Fruit fly (Drosophila melanogaster) whole organism, embryonic: ENCODE measurements around the gene drpr.

Experiments
- Ada2b ChIP-seq: fragments of 200-800 bp; sonication (Bioruptor generic); IDR thresholded peaks from 2 replicates; pipeline ENCODE4 v1.3.6; 2022; ENCODE audit warnings: missing biosample characterization, missing genetic modification characterization
- CG10366 ChIP-seq: fragments of 200-800 bp; sonication (Bioruptor generic); IDR thresholded peaks from 2 replicates; pipeline ENCODE4 v1.3.6; 2022; ENCODE audit warnings: missing biosample characterization, missing genetic modification characterization
- CG11695 ChIP-seq: fragments of 200-800 bp; sonication (Bioruptor generic); IDR thresholded peaks from 3 replicates; pipeline ENCODE4 v1.3.6; 2022; ENCODE audit warnings: missing biosample characterization, missing genetic modification characterization
- CG12942 ChIP-seq: fragments of 200-800 bp; sonication (Bioruptor generic); optimal IDR thresholded peaks from 3 replicates; lab custom pipeline; 2016; ENCODE audit warnings: missing biosample characterization, missing genetic modification characterization
- CG13424 ChIP-seq: fragments of 200-800 bp; sonication (Bioruptor generic); optimal IDR thresholded peaks from 2 replicates; lab custom pipeline; 2019; ENCODE audit warnings: missing biosample characterization, mild to moderate bottlenecking, missing genetic modification characterization, moderate library complexity
- CG13894 ChIP-seq: fragments of 200-800 bp; sonication (Bioruptor generic); optimal IDR thresholded peaks from 3 replicates; lab custom pipeline; 2018; ENCODE audit warnings: missing biosample characterization, mild to moderate bottlenecking, missing genetic modification characterization, moderate library complexity
- CG14965 ChIP-seq: fragments of 200-800 bp; sonication (Bioruptor generic); optimal IDR thresholded peaks from 2 replicates; lab custom pipeline; 2016; ENCODE audit warnings: missing biosample characterization, missing genetic modification characterization, borderline replicate concordance
- CG15601 ChIP-seq: fragments of 200-800 bp; sonication (Bioruptor generic); optimal IDR thresholded peaks from 3 replicates; lab custom pipeline; 2019; ENCODE audit warnings: missing biosample characterization, mild to moderate bottlenecking, missing genetic modification characterization, moderate library complexity
- CG17328 ChIP-seq: fragments of 200-800 bp; sonication (Bioruptor generic); IDR thresholded peaks from 2 replicates; pipeline ENCODE4 v1.3.6; 2022; ENCODE audit warnings: missing biosample characterization, missing genetic modification characterization
- CG17385 ChIP-seq: fragments of 200-800 bp; sonication (Bioruptor generic); optimal IDR thresholded peaks from 3 replicates; lab custom pipeline; 2018; ENCODE audit warnings: missing biosample characterization, mild to moderate bottlenecking, missing genetic modification characterization
- CG2120 ChIP-seq: fragments of 200-800 bp; sonication (Bioruptor generic); optimal IDR thresholded peaks from 3 replicates; lab custom pipeline; 2016; ENCODE audit warnings: missing biosample characterization, missing genetic modification characterization
- CG32532 ChIP-seq: fragments of 200-800 bp; sonication (Bioruptor generic); IDR thresholded peaks from 2 replicates; pipeline ENCODE4 v1.3.6; 2022; ENCODE audit warnings: missing biosample characterization, missing genetic modification characterization
- CG33557 ChIP-seq: fragments of 200-800 bp; sonication (Bioruptor generic); optimal IDR thresholded peaks from 2 replicates; lab custom pipeline; 2019; ENCODE audit warnings: missing biosample characterization, mild to moderate bottlenecking, missing genetic modification characterization, moderate library complexity
- CG3407 ChIP-seq: fragments of 200-800 bp; sonication (Bioruptor generic); optimal IDR thresholded peaks from 2 replicates; lab custom pipeline; 2018; ENCODE audit warnings: missing biosample characterization, mild to moderate bottlenecking, missing genetic modification characterization
- CG34224 ChIP-seq: fragments of 200-800 bp; sonication (Bioruptor generic); IDR thresholded peaks from 3 replicates; pipeline ENCODE4 v1.3.6; 2022; ENCODE audit warnings: missing biosample characterization, missing genetic modification characterization; ENCODE audit not compliant: partially characterized antibody
- CG4404 ChIP-seq: fragments of 200-800 bp; sonication (Bioruptor generic); IDR thresholded peaks from 2 replicates; pipeline ENCODE4 v1.3.6; 2022; ENCODE audit warnings: missing biosample characterization, missing genetic modification characterization
- CG7556 ChIP-seq: fragments of 200-800 bp; sonication (Bioruptor generic); optimal IDR thresholded peaks from 2 replicates; lab custom pipeline; 2017; ENCODE audit warnings: missing biosample characterization, mild to moderate bottlenecking, missing genetic modification characterization
- CG7928 ChIP-seq: fragments of 200-800 bp; sonication (Bioruptor generic); optimal IDR thresholded peaks from 2 replicates; lab custom pipeline; 2017; ENCODE audit warnings: missing biosample characterization, mild to moderate bottlenecking, missing genetic modification characterization
- CG8089 ChIP-seq: fragments of 200-800 bp; sonication (Bioruptor generic); optimal IDR thresholded peaks from 3 replicates; lab custom pipeline; 2016; ENCODE audit warnings: missing biosample characterization, missing genetic modification characterization
- CG9437 ChIP-seq: fragments of 200-800 bp; sonication (Bioruptor generic); optimal IDR thresholded peaks from 2 replicates; lab custom pipeline; 2018; ENCODE audit warnings: missing biosample characterization, mild to moderate bottlenecking, missing genetic modification characterization
- Camta ChIP-seq: fragments of 200-800 bp; sonication (Bioruptor generic); optimal IDR thresholded peaks from 2 replicates; lab custom pipeline; 2016; ENCODE audit warnings: missing biosample characterization, missing genetic modification characterization
- Dbx ChIP-seq: fragments of 200-800 bp; sonication (Bioruptor generic); IDR thresholded peaks from 3 replicates; pipeline ENCODE4 v1.3.6; 2022; ENCODE audit warnings: missing biosample characterization, missing genetic modification characterization
- Drgx ChIP-seq: fragments of 200-800 bp; sonication (Bioruptor generic); IDR thresholded peaks from 2 replicates; pipeline ENCODE4 v1.3.6; 2022; ENCODE audit warnings: missing biosample characterization, missing genetic modification characterization
- HmgZ ChIP-seq: fragments of 200-800 bp; sonication (Bioruptor generic); optimal IDR thresholded peaks from 2 replicates; lab custom pipeline; 2018; ENCODE audit warnings: missing biosample characterization, mild to moderate bottlenecking, missing genetic modification characterization
- Hmr ChIP-seq: fragments of 200-800 bp; sonication (Bioruptor generic); optimal IDR thresholded peaks from 3 replicates; lab custom pipeline; 2017; ENCODE audit warnings: mild to moderate bottlenecking, missing biosample characterization, missing genetic modification reagents, missing genetic modification characterization
- Lhr ChIP-seq: fragments of 200-800 bp; sonication (Bioruptor generic); optimal IDR thresholded peaks from 3 replicates; lab custom pipeline; 2017; ENCODE audit warnings: mild to moderate bottlenecking, missing biosample characterization, missing genetic modification reagents, missing genetic modification characterization
- Max ChIP-seq: fragments of 200-800 bp; sonication (Bioruptor generic); optimal IDR thresholded peaks from 2 replicates; lab custom pipeline; 2016; ENCODE audit warnings: missing biosample characterization, mild to moderate bottlenecking, missing genetic modification characterization
- NK7.1 ChIP-seq: fragments of 200-800 bp; sonication (Bioruptor generic); optimal IDR thresholded peaks from 3 replicates; lab custom pipeline; 2016; ENCODE audit warnings: missing biosample characterization, missing genetic modification characterization
- Nf-YB ChIP-seq: fragments of 200-800 bp; sonication (Bioruptor generic); optimal IDR thresholded peaks from 3 replicates; lab custom pipeline; 2019; ENCODE audit warnings: missing biosample characterization, mild to moderate bottlenecking, missing genetic modification characterization, moderate library complexity
- Oaz ChIP-seq: fragments of 200-800 bp; sonication (Bioruptor generic); IDR thresholded peaks from 2 replicates; pipeline ENCODE4 v1.3.6; 2022; ENCODE audit warnings: missing biosample characterization, missing genetic modification characterization
- Optix ChIP-seq: fragments of 200-800 bp; sonication (Bioruptor generic); IDR thresholded peaks from 3 replicates; pipeline ENCODE4 v1.3.6; 2022; ENCODE audit warnings: missing biosample characterization, missing genetic modification characterization
- Poxn ChIP-seq: fragments of 200-800 bp; sonication (Bioruptor generic); IDR thresholded peaks from 2 replicates; pipeline ENCODE4 v1.3.6; 2022; ENCODE audit warnings: missing biosample characterization, missing genetic modification characterization
- Spps ChIP-seq: fragments of 200-800 bp; sonication (Bioruptor generic); optimal IDR thresholded peaks from 2 replicates; lab custom pipeline; 2018; ENCODE audit warnings: missing biosample characterization, mild to moderate bottlenecking, missing genetic modification characterization
- Sry-β ChIP-seq: fragments of 200-800 bp; sonication (Bioruptor generic); optimal IDR thresholded peaks from 2 replicates; lab custom pipeline; 2018; ENCODE audit warnings: missing biosample characterization, mild to moderate bottlenecking, missing genetic modification characterization, moderate library complexity
- Stat92E ChIP-seq, 3 experiments: fragments of >200 bp in 2 of 3; fragments of 200-800 bp in 1 of 3; sonication (Bioruptor generic) in 1 of 3; optimal IDR thresholded peaks; 2 replicates each; lab custom pipeline; 2017 to 2019; ENCODE audit warnings: missing biosample characterization in 3 of 3, missing genetic modification characterization in 3 of 3, mild to moderate bottlenecking in 1 of 3, moderate library complexity in 1 of 3
- Tbp ChIP-seq: fragments of >200 bp; optimal IDR thresholded peaks from 2 replicates; lab custom pipeline; 2018; ENCODE audit warnings: missing biosample characterization, missing genetic modification characterization
- ara ChIP-seq: fragments of 200-800 bp; sonication (Bioruptor generic); IDR thresholded peaks from 2 replicates; pipeline ENCODE4 v1.3.6; 2022; ENCODE audit warnings: missing biosample characterization, missing genetic modification characterization
- br ChIP-seq: fragments of >200 bp; optimal IDR thresholded peaks from 2 replicates; lab custom pipeline; 2017
- da ChIP-seq: fragments of 200-800 bp; sonication (Bioruptor generic); optimal IDR thresholded peaks from 2 replicates; lab custom pipeline; 2016; ENCODE audit warnings: missing biosample characterization, missing genetic modification characterization
- dmrt11E ChIP-seq: fragments of 200-800 bp; sonication (Bioruptor generic); optimal IDR thresholded peaks from 3 replicates; lab custom pipeline; 2018; ENCODE audit warnings: missing biosample characterization, mild to moderate bottlenecking, missing genetic modification characterization, moderate library complexity
- gcm ChIP-seq: fragments of 200-800 bp; sonication (Bioruptor generic); optimal IDR thresholded peaks from 2 replicates; lab custom pipeline; 2019; ENCODE audit warnings: missing biosample characterization, mild to moderate bottlenecking, missing genetic modification characterization, moderate library complexity
- gsb-n ChIP-seq: fragments of 200-800 bp; sonication (Bioruptor generic); optimal IDR thresholded peaks from 3 replicates; lab custom pipeline; 2018; ENCODE audit warnings: missing biosample characterization, mild to moderate bottlenecking, missing genetic modification characterization
- mirr ChIP-seq: fragments of 200-800 bp; sonication (Bioruptor generic); optimal IDR thresholded peaks from 3 replicates; lab custom pipeline; 2018; ENCODE audit warnings: missing biosample characterization, mild to moderate bottlenecking, missing genetic modification characterization
- nom ChIP-seq: fragments of 200-800 bp; sonication (Bioruptor generic); optimal IDR thresholded peaks from 2 replicates; lab custom pipeline; 2017; ENCODE audit warnings: missing biosample characterization, missing genetic modification characterization, mild to moderate bottlenecking, moderate library complexity, missing genetic modification reagents
- peb ChIP-seq: fragments of 200-800 bp; sonication (Bioruptor generic); IDR thresholded peaks from 2 replicates; pipeline ENCODE4 v1.3.6; 2022; ENCODE audit warnings: missing biosample characterization, missing genetic modification characterization
- phol ChIP-seq: fragments of 200-800 bp; sonication (Bioruptor generic); optimal IDR thresholded peaks from 3 replicates; lab custom pipeline; 2018; ENCODE audit warnings: missing biosample characterization, mild to moderate bottlenecking, missing genetic modification characterization, moderate library complexity
- sens-2 ChIP-seq: fragments of 200-800 bp; sonication (Bioruptor generic); IDR thresholded peaks from 2 replicates; pipeline ENCODE4 v1.3.6; 2022; ENCODE audit warnings: missing biosample characterization, missing genetic modification characterization
- sim ChIP-seq: fragments of 200-800 bp; sonication (Bioruptor generic); IDR thresholded peaks from 2 replicates; pipeline ENCODE4 v1.3.6; 2022; ENCODE audit warnings: missing biosample characterization, missing genetic modification characterization
- sug ChIP-seq: fragments of 200-800 bp; optimal IDR thresholded peaks from 2 replicates; lab custom pipeline; 2019; ENCODE audit warnings: missing biosample characterization, mild to moderate bottlenecking, missing genetic modification characterization, moderate library complexity
- wor ChIP-seq: fragments of 200-800 bp; sonication (Bioruptor generic); IDR thresholded peaks from 2 replicates; pipeline ENCODE4 v1.3.6; 2022; ENCODE audit warnings: missing biosample characterization, missing genetic modification characterization
- zfh2 ChIP-seq: fragments of 200-800 bp; sonication (Bioruptor generic); optimal IDR thresholded peaks from 2 replicates; lab custom pipeline; 2016; ENCODE audit warnings: missing biosample characterization, missing genetic modification characterization

drpr gene

DNA sequence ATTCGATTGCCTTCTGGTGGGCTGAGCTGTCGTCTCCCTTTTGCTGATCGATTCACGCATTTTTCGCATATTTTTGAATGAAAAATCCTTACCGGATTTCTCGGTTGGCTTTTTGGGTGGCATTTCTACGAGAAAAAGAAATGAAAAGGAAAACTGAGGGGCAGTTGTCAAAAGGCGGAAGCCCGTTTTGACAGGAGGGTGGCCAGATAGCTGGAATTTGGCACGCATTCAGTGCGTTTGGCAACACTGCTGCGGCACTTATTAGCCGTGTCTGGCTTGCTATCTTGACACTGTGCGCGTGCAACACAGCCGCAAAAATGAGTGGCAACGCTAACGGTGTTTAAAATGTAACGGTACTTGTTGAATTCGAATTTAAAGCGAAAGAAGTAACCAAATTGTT lies 62.4 kb downstream of the drpr start, which contains the start of gene RpL23A (continued):
- TF ChIP-seq CG7556 (peak; percentile 87), ara (peak; percentile 90), CG3407 (GFP tag; lab: Kevin White, UChicago) (peak; percentile 93), da (GFP tag; lab: Kevin White, UChicago) (peak; percentile 95), mirr (GFP tag; lab: Kevin White, UChicago) (peak; percentile 98), zfh2 (GFP tag; lab: Kevin White, UChicago) (peak; percentile 97), CG33557 (GFP tag; lab: Kevin White, UChicago) (peak; percentile 87), peb (GFP tag; lab: Robert Waterston, UW) (peak; percentile 82), Oaz (peak; percentile 87), Ada2b (peak; percentile 84), Spps (tag; lab: Kevin White, UChicago) (peak; percentile 83), CG13424 (peak; percentile 84), CG10366 (GFP tag; lab: Robert Waterston, UW) (peak; percentile 93), CG17328 (GFP tag; lab: Robert Waterston, UW) (peak; percentile 95), CG2120 (GFP tag; lab: Kevin White, UChicago) (peak; percentile 91), CG7928 (peak; percentile 74), wor (GFP tag; lab: Robert Waterston, UW) (peak; percentile 64), Sry-β (peak; percentile 52), CG9437 (peak; percentile 80), CG4404 (peak; percentile 83), NK7.1 (peak; percentile 94), HmgZ (tag; lab: Kevin White, UChicago) (peak; percentile 98), sim (GFP tag; lab: Robert Waterston, UW) (peak; percentile 76), CG13894 (tag; lab: Kevin White, UChicago) (peak; percentile 95), gcm (GFP tag; lab: Kevin White, UChicago) (peak; percentile 79), Camta (peak; percentile 97), Drgx (GFP tag; lab: Robert Waterston, UW) (peak; percentile 70), Poxn (GFP tag; lab: Robert Waterston, UW) (peak; percentile 63), Max (GFP tag; lab: Kevin White, UChicago) (peak; percentile 95), CG17385 (GFP tag; lab: Kevin White, UChicago) (peak; percentile 89), Dbx (GFP tag; lab: Robert Waterston, UW) (peak; percentile 98), CG34224 (GFP tag; lab: Robert Waterston, UW) (no peak), sug (tag; lab: Kevin White, UChicago) (peak; percentile 93), phol (peak; percentile 95), CG8089 (GFP tag; lab: Kevin White, UChicago) (peak; percentile 97), Stat92E (GFP tag; optimal IDR thresholded peaks at IDR 0.05; lab: Kevin White, UChicago) (peak in 1 of 3 experiments; percentile 91), CG11695 (GFP tag; lab: Robert Waterston, UW) (peak; percentile 88), CG12942 (GFP tag; lab: Kevin White, UChicago) (peak; percentile 95), nom (GFP tag; lab: Kevin White, UChicago) (peak; percentile 82), Lhr (peak; percentile 99), Optix (GFP tag; lab: Robert Waterston, UW) (peak; percentile 91), dmrt11E (tag; lab: Kevin White, UChicago) (peak; percentile 86), gsb-n (tag; lab: Kevin White, UChicago) (peak; percentile 92), CG15601 (peak; percentile 95), Hmr (GFP tag; lab: Kevin White, UChicago) (peak; percentile 99), Tbp (GFP tag; lab: Kevin White, UChicago) (no peak), Nf-YB (GFP tag; lab: Kevin White, UChicago) (peak; percentile 79), CG14965 (GFP tag; lab: Kevin White, UChicago) (peak; percentile 88), CG32532 (GFP tag; lab: Robert Waterston, UW) (peak; percentile 97), br (lab: Kevin White, UChicago) (no peak), sens-2 (GFP tag; lab: Robert Waterston, UW) (peak; percentile 90)
